Fruit fly (Drosophila melanogaster): ENCODE data around the gene CG46383.

dm6 chr3R:15937708-15938107 lies 13.0 kb downstream of the CG46383 start:
- TF ChIP-seq caup (GFP tag; optimal IDR thresholded peaks at IDR 0.05; ENCODE audit: severe bottlenecking) (no peak), Poxn (GFP tag; IDR thresholded peaks at IDR 0.05) (no peak)

Data from whole organism, embryonic.